Fruit fly (Drosophila melanogaster) S2 (cell line): ENCODE measurements around the gene Grasp65.

Experiments
- CG8478 ChIP-seq: fragments of >200 bp; optimal IDR thresholded peaks from 2 replicates; lab custom pipeline; 2018
- CTCF ChIP-seq, 2 experiments: fragments of >200 bp; optimal IDR thresholded peaks; 2 replicates each; lab custom pipeline; 2018

Gene Grasp65

dm6 chr3L:19904411-19905135, 20.2 kb upstream of the Grasp65 start:
- no peak for TF ChIP-seq CTCF (optimal IDR thresholded peaks at IDR 0.05; lab: Kevin White, UChicago)
- TF ChIP-seq CG8478, result no peak

- TF ChIP-seq CTCF (optimal IDR thresholded peaks at IDR 0.05; lab: Kevin White, UChicago) (no peak), CG8478 (no peak)
Measured at dm6 chr3L:19905427-19905826, 19.3 kb upstream of the Grasp65 start.

dm6 chr3L:19906148-19906752, 18.5 kb upstream of the Grasp65 start:
- TF ChIP-seq CG8478 (no peak), CTCF (optimal IDR thresholded peaks at IDR 0.05; lab: Kevin White, UChicago) (no peak)

- no peak for TF ChIP-seq CG8478
- no peak for TF ChIP-seq CTCF (optimal IDR thresholded peaks at IDR 0.05; lab: Kevin White, UChicago)
Measured at dm6 chr3L:19906780-19907705, 17.7 kb upstream of the Grasp65 start.

- TF ChIP-seq CTCF (optimal IDR thresholded peaks at IDR 0.05; lab: Kevin White, UChicago) (no peak), CG8478 (no peak)
Measured at dm6 chr3L:19907706-19908070, 17.1 kb upstream of the Grasp65 start.

- TF ChIP-seq CTCF (optimal IDR thresholded peaks at IDR 0.05; lab: Kevin White, UChicago) (no peak), CG8478 (no peak)
Measured at dm6 chr3L:19908201-19909127, 16.3 kb upstream of the Grasp65 start.

dm6 chr3L:19909234-19910053, 15.3 kb upstream of the Grasp65 start:
- TF ChIP-seq CTCF (optimal IDR thresholded peaks at IDR 0.05; lab: Kevin White, UChicago) (no peak), CG8478 (no peak)

dm6 chr3L:19910054-19910414, 14.7 kb upstream of the Grasp65 start, which contains the start of the genes Mi-2 and Prp3:
Gene Mi-2 (minus strand): TSS chr3L:19910215.
Gene Prp3 (plus strand): TSS chr3L:19910300.
- peak; percentile 47 to 52 for TF ChIP-seq CTCF (optimal IDR thresholded peaks at IDR 0.05; lab: Kevin White, UChicago)
- TF ChIP-seq CG8478, result no peak

- TF ChIP-seq CTCF (optimal IDR thresholded peaks at IDR 0.05; lab: Kevin White, UChicago) (no peak), CG8478 (no peak)
Measured at dm6 chr3L:19913328-19913936, 11.3 kb upstream of the Grasp65 start, which contains the start of gene Mtr3. Gene Mtr3 (minus strand): TSS chr3L:19913715.

dm6 chr3L:19914833-19915232, 9.9 kb upstream of the Grasp65 start, which contains the start of gene Rpn1:
Gene Rpn1 (plus strand): TSS chr3L:19915051.
- TF ChIP-seq CTCF (optimal IDR thresholded peaks at IDR 0.05; lab: Kevin White, UChicago) (peak in 1 of 2 experiments; percentile 20), CG8478 (no peak)

dm6 chr3L:19919981-19920380, 4.8 kb upstream of the Grasp65 start:
- TF ChIP-seq CG8478 (no peak), CTCF (optimal IDR thresholded peaks at IDR 0.05; lab: Kevin White, UChicago) (no peak)

dm6 chr3L:19922833-19923745, 1.7 kb upstream of the Grasp65 start, which contains the start of gene Pfdn6:
Gene Pfdn6 (plus strand): TSS chr3L:19923671.
- TF ChIP-seq CG8478 (no peak), CTCF (optimal IDR thresholded peaks at IDR 0.05; lab: Kevin White, UChicago) (no peak)
